Fruit fly (Drosophila melanogaster) whole organism, wandering third instar larva: ENCODE data around the gene CG11811.
A peak's percentile ranks its signal among the peaks of the same experiment; 100 is the strongest.

Experiments
- Abd-B ChIP-seq: fragments of >200 bp; optimal IDR thresholded peaks from 2 replicates; lab custom pipeline; 2017; ENCODE audit warnings: missing biosample characterization, missing genetic modification characterization
- CG32264 ChIP-seq: fragments of 200-800 bp; sonication (Bioruptor generic); optimal IDR thresholded peaks from 2 replicates; lab custom pipeline; 2016; ENCODE audit warnings: missing biosample characterization, missing genetic modification characterization
- CG9705 ChIP-seq: fragments of 200-800 bp; sonication (Bioruptor generic); optimal IDR thresholded peaks from 2 replicates; lab custom pipeline; 2018; ENCODE audit warnings: missing biosample characterization, mild to moderate bottlenecking, missing genetic modification characterization
- CrebA ChIP-seq: fragments of 200-800 bp; sonication (Bioruptor generic); optimal IDR thresholded peaks from 2 replicates; lab custom pipeline; 2016; ENCODE audit warnings: missing biosample characterization, mild to moderate bottlenecking, missing genetic modification characterization, borderline replicate concordance
- Dfd ChIP-seq: fragments of >200 bp; optimal IDR thresholded peaks from 2 replicates; lab custom pipeline; 2017; ENCODE audit warnings: missing biosample characterization, missing genetic modification characterization
- Dif ChIP-seq: fragments of 200-275, 200-300 bp; sonication (Bioruptor generic); optimal IDR thresholded peaks from 2 replicates; lab custom pipeline; 2018; ENCODE audit warnings: missing biosample characterization, missing genetic modification characterization; ENCODE audit not compliant: partially characterized antibody
- HLH106 ChIP-seq: fragments of 200-800 bp; optimal IDR thresholded peaks from 3 replicates; lab custom pipeline; 2019; ENCODE audit warnings: missing biosample characterization, mild to moderate bottlenecking, missing genetic modification characterization, moderate library complexity
- Hnf4 ChIP-seq: fragments of 200-800 bp; sonication (Bioruptor generic); optimal IDR thresholded peaks from 2 replicates; lab custom pipeline; 2016; ENCODE audit warnings: missing biosample characterization, mild to moderate bottlenecking, missing genetic modification characterization
- Hr78 ChIP-seq: fragments of >200 bp; optimal IDR thresholded peaks from 2 replicates; lab custom pipeline; 2017; ENCODE audit warnings: missing biosample characterization, missing genetic modification characterization
- Hr83 ChIP-seq: fragments of 200-300 bp; sonication (Bioruptor generic); optimal IDR thresholded peaks from 2 replicates; lab custom pipeline; 2016; ENCODE audit warnings: missing biosample characterization, mild to moderate bottlenecking, missing genetic modification characterization, moderate library complexity; ENCODE audit not compliant: poor library complexity, severe bottlenecking
- Jra ChIP-seq: sonication (Bioruptor generic); optimal IDR thresholded peaks from 2 replicates; lab custom pipeline; 2016; ENCODE audit warnings: missing biosample characterization, missing genetic modification characterization
- Mio ChIP-seq: sonication (Bioruptor generic); optimal IDR thresholded peaks from 2 replicates; lab custom pipeline; 2016; ENCODE audit warnings: missing biosample characterization, missing genetic modification characterization
- Myc ChIP-seq: fragments of >200 bp; optimal IDR thresholded peaks from 2 replicates; lab custom pipeline; 2017
- OdsH ChIP-seq: fragments of 200-800 bp; sonication (Bioruptor generic); optimal IDR thresholded peaks from 2 replicates; lab custom pipeline; 2016; ENCODE audit warnings: missing biosample characterization, mild to moderate bottlenecking, missing genetic modification characterization
- Rel ChIP-seq, 2 experiments: fragments of 200-800 bp; sonication (Bioruptor generic) in 1 of 2; optimal IDR thresholded peaks; 2 replicates in 1 of 2; 3 replicates in 1 of 2; lab custom pipeline; 2016 to 2019; ENCODE audit warnings: mild to moderate bottlenecking in 2 of 2, missing biosample characterization in 2 of 2, missing genetic modification characterization in 2 of 2, moderate library complexity in 1 of 2
- Sp1 ChIP-seq: fragments of 200-800 bp; sonication (Bioruptor generic); optimal IDR thresholded peaks from 3 replicates; lab custom pipeline; 2019; ENCODE audit warnings: missing biosample characterization, mild to moderate bottlenecking, missing genetic modification characterization, moderate library complexity
- br ChIP-seq: fragments of 200-800 bp; sonication (Bioruptor generic); optimal IDR thresholded peaks from 2 replicates; lab custom pipeline; 2016; ENCODE audit warnings: missing biosample characterization, missing genetic modification characterization
- brk ChIP-seq: fragments of 200-800 bp; sonication (Bioruptor generic); optimal IDR thresholded peaks from 2 replicates; lab custom pipeline; 2016; ENCODE audit warnings: missing biosample characterization, mild to moderate bottlenecking, missing genetic modification characterization
- dl ChIP-seq, 2 experiments: fragments of 175-275, 200-275 bp in 1 of 2; fragments of 200-275 bp in 1 of 2; sonication (Bioruptor generic); optimal IDR thresholded peaks; lab custom pipeline; 2018; ENCODE audit warnings: mild to moderate bottlenecking in 2 of 2, missing biosample characterization in 2 of 2, missing genetic modification characterization in 2 of 2, moderate library complexity in 2 of 2; ENCODE audit not compliant: partially characterized antibody in 2 of 2, insufficient read depth in 1 of 2
- dmrt93B ChIP-seq: fragments of 200-800 bp; sonication (Bioruptor generic); optimal IDR thresholded peaks from 2 replicates; lab custom pipeline; 2018; ENCODE audit warnings: missing biosample characterization, mild to moderate bottlenecking, missing genetic modification characterization
- dsf ChIP-seq: sonication (Bioruptor generic); optimal IDR thresholded peaks from 2 replicates; lab custom pipeline; 2016; ENCODE audit warnings: missing biosample characterization, missing genetic modification characterization, borderline replicate concordance
- ey ChIP-seq: fragments of 200-800 bp; sonication (Bioruptor generic); optimal IDR thresholded peaks from 2 replicates; lab custom pipeline; 2016; ENCODE audit warnings: missing biosample characterization, missing genetic modification characterization
- foxo ChIP-seq, 2 experiments: fragments of 200-800 bp; sonication (Bioruptor generic); optimal IDR thresholded peaks; 2 replicates in 1 of 2; 3 replicates in 1 of 2; lab custom pipeline; 2016 to 2017; ENCODE audit warnings: missing biosample characterization in 2 of 2, missing genetic modification characterization in 2 of 2
- fru ChIP-seq: fragments of 200-800 bp; sonication (Bioruptor generic); optimal IDR thresholded peaks from 3 replicates; lab custom pipeline; 2016; ENCODE audit warnings: missing biosample characterization, mild to moderate bottlenecking, missing genetic modification characterization
- h ChIP-seq: fragments of 200-800 bp; sonication (Bioruptor generic); optimal IDR thresholded peaks from 3 replicates; lab custom pipeline; 2016; ENCODE audit warnings: missing biosample characterization, mild to moderate bottlenecking, missing genetic modification characterization
- jim ChIP-seq: fragments of 175-275, 200-325 bp; sonication (Bioruptor generic); optimal IDR thresholded peaks from 2 replicates; lab custom pipeline; 2016; ENCODE audit warnings: missing biosample characterization, mild to moderate bottlenecking, missing genetic modification characterization
- lola ChIP-seq: fragments of >200 bp; optimal IDR thresholded peaks from 2 replicates; lab custom pipeline; 2017; ENCODE audit warnings: missing biosample characterization, missing genetic modification characterization
- pan ChIP-seq: fragments of >200 bp; optimal IDR thresholded peaks from 2 replicates; lab custom pipeline; 2017
- psq ChIP-seq: fragments of 200-800 bp; sonication (Bioruptor generic); optimal IDR thresholded peaks from 3 replicates; lab custom pipeline; 2017; ENCODE audit warnings: missing biosample characterization, mild to moderate bottlenecking, missing genetic modification characterization, moderate library complexity
- rgr ChIP-seq: fragments of 200-800 bp; sonication (Bioruptor generic); optimal IDR thresholded peaks from 3 replicates; lab custom pipeline; 2016; ENCODE audit warnings: missing biosample characterization, mild to moderate bottlenecking, missing genetic modification characterization
- sage ChIP-seq: fragments of 200-800 bp; sonication (Bioruptor generic); optimal IDR thresholded peaks from 2 replicates; lab custom pipeline; 2016; ENCODE audit warnings: missing biosample characterization, mild to moderate bottlenecking, missing genetic modification characterization
- sv ChIP-seq: fragments of 200-800 bp; sonication (Bioruptor generic); optimal IDR thresholded peaks from 3 replicates; lab custom pipeline; 2016; ENCODE audit warnings: missing biosample characterization, missing genetic modification characterization
- tai ChIP-seq: sonication (Bioruptor generic); optimal IDR thresholded peaks from 2 replicates; lab custom pipeline; 2016; ENCODE audit warnings: missing biosample characterization, missing genetic modification characterization
- woc ChIP-seq: sonication (Bioruptor generic); optimal IDR thresholded peaks from 2 replicates; lab custom pipeline; 2016; ENCODE audit warnings: missing biosample characterization, mild to moderate bottlenecking, missing genetic modification characterization

CG11811 gene

DNA sequence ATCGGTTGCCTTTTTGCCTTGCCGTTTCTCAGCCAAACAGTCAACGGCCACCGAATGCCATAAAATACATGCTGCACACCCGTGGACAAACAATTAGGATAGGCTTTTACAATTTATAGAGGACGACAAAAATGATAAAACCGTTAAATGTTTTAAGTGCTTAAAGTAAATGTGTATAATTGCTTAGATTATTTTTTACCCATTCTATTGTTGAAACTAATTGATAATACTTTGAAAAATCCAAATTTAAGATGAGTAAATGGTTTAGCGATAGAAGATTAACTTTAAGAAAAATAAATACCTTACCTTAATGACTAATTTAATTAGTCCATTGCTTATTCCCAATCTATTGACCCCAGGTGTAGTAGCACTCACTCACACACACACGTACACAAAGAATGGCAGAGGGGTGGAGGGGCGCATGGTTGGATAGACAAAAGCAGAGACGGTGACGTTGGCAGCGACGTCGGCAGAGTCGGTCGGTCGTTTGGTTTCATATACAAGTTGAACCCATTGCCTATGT lies 12.2 kb upstream of the CG11811 start:
- TF ChIP-seq foxo (GFP tag; optimal IDR thresholded peaks at IDR 0.05; lab: Kevin White, UChicago) = peak in 1 of 2 experiments; percentile 93
- TF ChIP-seq Sp1 (GFP tag; lab: Kevin White, UChicago) = peak; percentile 92
- TF ChIP-seq Dfd (GFP tag; lab: Kevin White, UChicago) = peak; percentile 74
- peak; percentile 94 for TF ChIP-seq fru (GFP tag; lab: Kevin White, UChicago)
- TF ChIP-seq Hnf4 (GFP tag; lab: Kevin White, UChicago) = peak; percentile 74
- TF ChIP-seq sv = peak; percentile 85
- no peak for TF ChIP-seq Hr78
- TF ChIP-seq tai (GFP tag; lab: Kevin White, UChicago) = peak; percentile 69
- TF ChIP-seq Rel (GFP tag; optimal IDR thresholded peaks at IDR 0.05; lab: Kevin White, UChicago) = peak; percentile 16
- TF ChIP-seq Rel (tag; optimal IDR thresholded peaks at IDR 0.05; lab: Kevin White, UChicago) = peak; percentile 53
- TF ChIP-seq OdsH (GFP tag; lab: Kevin White, UChicago) = peak; percentile 86
- no peak for TF ChIP-seq dsf (GFP tag; lab: Kevin White, UChicago)
- TF ChIP-seq sage = no peak
- TF ChIP-seq dl (GFP tag; optimal IDR thresholded peaks at IDR 0.05; lab: Kevin White, UChicago; ENCODE audit: insufficient read depth in 1 of 2, partially characterized antibody in 2 of 2) = no peak
- TF ChIP-seq psq (GFP tag; lab: Kevin White, UChicago) = peak; percentile 82
- TF ChIP-seq Mio = peak; percentile 68
- TF ChIP-seq ey (GFP tag; lab: Kevin White, UChicago) = peak; percentile 86
- peak; percentile 82 for TF ChIP-seq Jra (GFP tag; lab: Kevin White, UChicago)
- TF ChIP-seq brk (GFP tag; lab: Kevin White, UChicago) = peak; percentile 54
- TF ChIP-seq h (GFP tag; lab: Kevin White, UChicago) = peak; percentile 91
- no peak for TF ChIP-seq pan (lab: Kevin White, UChicago)
- TF ChIP-seq Hr83 (GFP tag; lab: Kevin White, UChicago) = no peak
- TF ChIP-seq rgr = peak; percentile 81
- peak; percentile 66 for TF ChIP-seq CG9705 (GFP tag; lab: Kevin White, UChicago)
- no peak for TF ChIP-seq Myc (lab: Kevin White, UChicago)
- TF ChIP-seq HLH106 (tag; lab: Kevin White, UChicago) = peak; percentile 90
- TF ChIP-seq dmrt93B = peak; percentile 71
- TF ChIP-seq CrebA = peak; percentile 51
- TF ChIP-seq jim = peak; percentile 42
- TF ChIP-seq Dif (GFP tag; lab: Kevin White, UChicago) = no peak
- TF ChIP-seq lola (GFP tag; lab: Kevin White, UChicago) = no peak
- peak; percentile 84 for TF ChIP-seq woc (GFP tag; lab: Kevin White, UChicago)
- peak; percentile 96 for TF ChIP-seq br (GFP tag; lab: Kevin White, UChicago)
- TF ChIP-seq CG32264 (GFP tag; lab: Kevin White, UChicago) = peak; percentile 65
- TF ChIP-seq Abd-B = no peak

DNA sequence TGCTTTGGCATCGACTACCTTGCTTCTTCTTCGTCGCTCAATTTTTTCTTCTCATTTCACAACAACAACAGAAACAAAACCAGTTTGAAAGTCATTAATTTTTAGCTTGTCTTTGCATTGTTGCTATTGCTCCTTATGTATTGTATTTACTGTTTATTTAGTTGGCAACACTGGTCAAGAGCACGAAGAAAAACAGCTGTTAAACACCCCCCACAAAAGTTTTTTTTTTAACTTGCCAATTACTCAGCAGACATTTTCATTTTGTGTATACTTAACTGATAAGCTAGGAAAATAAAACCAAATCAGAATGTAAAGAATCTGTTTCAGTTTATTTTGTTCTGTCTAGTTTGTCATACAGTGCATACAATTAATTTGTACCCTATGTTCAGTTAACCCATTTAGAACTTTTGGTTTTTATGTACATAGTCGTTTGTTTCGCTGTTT lies 11.1 kb upstream of the CG11811 start:
- TF ChIP-seq foxo (GFP tag; optimal IDR thresholded peaks at IDR 0.05; lab: Kevin White, UChicago) (peak in 1 of 2 experiments; percentile 27), Jra (GFP tag; lab: Kevin White, UChicago) (no peak), rgr (peak; percentile 51), Hnf4 (GFP tag; lab: Kevin White, UChicago) (peak; percentile 39), woc (GFP tag; lab: Kevin White, UChicago) (peak; percentile 15), OdsH (GFP tag; lab: Kevin White, UChicago) (peak; percentile 47), h (GFP tag; lab: Kevin White, UChicago) (peak; percentile 17), dmrt93B (no peak), pan (lab: Kevin White, UChicago) (no peak)

DNA sequence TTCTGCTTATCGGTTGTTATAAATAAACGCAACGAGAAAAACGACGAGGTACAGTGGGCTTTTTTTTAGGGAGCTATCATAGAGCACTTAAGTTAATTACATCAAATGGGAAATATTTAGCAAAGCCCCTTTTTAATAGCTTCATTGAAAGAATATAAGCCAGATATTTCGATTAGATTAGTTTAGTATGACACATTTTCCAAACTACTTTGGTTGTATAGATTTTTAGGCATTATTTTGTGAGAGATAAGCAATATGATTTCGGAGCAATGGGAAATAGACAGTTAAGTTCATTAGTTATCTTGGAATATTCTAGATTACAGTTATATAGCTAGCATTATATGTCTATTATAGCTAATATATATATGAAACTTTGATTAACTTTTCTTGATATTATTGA lies 10.6 kb upstream of the CG11811 start:
- TF ChIP-seq Mio (no peak), Jra (GFP tag; lab: Kevin White, UChicago) (no peak), Dfd (GFP tag; lab: Kevin White, UChicago) (no peak), ey (GFP tag; lab: Kevin White, UChicago) (no peak), Myc (lab: Kevin White, UChicago) (no peak), sage (no peak), pan (lab: Kevin White, UChicago) (no peak)
